Worm (Caenorhabditis elegans) whole organism, L3 larva: Measurements from ENCODE around the gene C27D6.15.

Source experiments
- nhr-28 ChIP-seq: fragments of 150-350 bp; optimal IDR thresholded peaks from 2 replicates; lab custom pipeline; 2014; ENCODE audit warnings: missing biosample characterization, missing genetic modification characterization
- zag-1 ChIP-seq: fragments of 150-350 bp; optimal IDR thresholded peaks from 2 replicates; lab custom pipeline; 2014; ENCODE audit warnings: missing biosample characterization, missing genetic modification characterization

DNA sequence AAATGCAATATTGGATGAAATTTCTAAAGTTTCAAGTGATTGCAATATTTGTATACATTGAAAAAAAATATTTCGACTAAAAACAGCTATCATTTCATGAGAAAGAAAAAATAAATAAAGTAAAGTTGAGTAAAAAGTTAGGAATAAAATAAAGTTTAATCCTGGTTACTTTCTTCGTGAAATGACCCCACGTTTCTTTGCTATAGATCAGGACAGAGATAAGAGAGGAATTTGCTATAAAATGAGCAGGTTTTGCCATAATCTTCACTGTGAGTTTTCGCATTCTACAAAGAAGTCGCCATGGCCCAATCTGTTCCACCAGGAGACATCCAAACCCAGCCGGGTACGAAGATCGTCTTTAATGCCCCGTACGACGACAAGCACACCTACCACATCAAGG is 22.4 kb downstream of the C27D6.15 start, which contains the start of gene msp-49:
- TF ChIP-seq zag-1 (tag; lab: Kevin White, UChicago) (no peak), nhr-28 (tag; lab: Kevin White, UChicago) (no peak)
